Worm (Caenorhabditis elegans) whole organism, mixed stage, embryonic: ENCODE results near the gene sri-77.
"Not testable (repeated sequence)": the region's sequence is repeated elsewhere in the genome, so short reads cannot be mapped to it uniquely, and the experiment has no call there.

Experiments used
- M03D4.4 ChIP-seq: sonication (generic microtip); optimal IDR thresholded peaks from 2 replicates; lab custom pipeline; 2017; ENCODE audit warnings: mild to moderate bottlenecking, missing genetic modification characterization, missing compliant biosample characterization
- bed-3 ChIP-seq: fragments of 200-800 bp; sonication (Bioruptor generic); optimal IDR thresholded peaks from 3 replicates; lab custom pipeline; 2018; ENCODE audit warnings: mild to moderate bottlenecking, missing genetic modification characterization, moderate library complexity, missing compliant biosample characterization
- ceh-39 ChIP-seq: fragments of 150-350 bp; optimal IDR thresholded peaks from 2 replicates; lab custom pipeline; 2014; ENCODE audit warnings: missing biosample characterization, missing genetic modification characterization
- ceh-43 ChIP-seq: fragments of 200-800 bp; sonication (Bioruptor generic); optimal IDR thresholded peaks from 2 replicates; lab custom pipeline; 2018; ENCODE audit warnings: mild to moderate bottlenecking, missing genetic modification characterization, moderate library complexity, missing compliant biosample characterization
- ceh-83 ChIP-seq: fragments of 200-800 bp; sonication (Bioruptor generic); optimal IDR thresholded peaks from 2 replicates; lab custom pipeline; 2018; ENCODE audit warnings: mild to moderate bottlenecking, missing genetic modification characterization, missing compliant biosample characterization
- ces-1 ChIP-seq: fragments of 150-350 bp; optimal IDR thresholded peaks from 2 replicates; lab custom pipeline; 2014; ENCODE audit warnings: missing biosample characterization, missing genetic modification reagents, missing genetic modification characterization
- cnd-1 ChIP-seq: fragments of 200-800 bp; sonication (Bioruptor generic); optimal IDR thresholded peaks from 2 replicates; lab custom pipeline; 2018; ENCODE audit warnings: mild to moderate bottlenecking, missing genetic modification characterization, missing compliant biosample characterization
- drap-1 ChIP-seq: fragments of 200-800 bp; sonication (Bioruptor generic); optimal IDR thresholded peaks from 3 replicates; lab custom pipeline; 2018; ENCODE audit warnings: mild to moderate bottlenecking, missing genetic modification characterization, missing compliant biosample characterization
- elt-1 ChIP-seq: sonication (generic microtip); optimal IDR thresholded peaks from 2 replicates; lab custom pipeline; 2017; ENCODE audit warnings: missing genetic modification characterization, mild to moderate bottlenecking, missing compliant biosample characterization, antibody characterized with exemption, moderate library complexity, borderline replicate concordance; ENCODE audit not compliant: insufficient read depth
- ham-2 ChIP-seq: fragments of 200-800 bp; sonication (Bioruptor generic); optimal IDR thresholded peaks from 2 replicates; lab custom pipeline; 2018; ENCODE audit warnings: mild to moderate bottlenecking, missing genetic modification characterization, missing compliant biosample characterization
- lin-13 ChIP-seq: fragments of 150-350 bp; optimal IDR thresholded peaks from 2 replicates; lab custom pipeline; 2014; ENCODE audit warnings: missing biosample characterization, missing genetic modification characterization
- lin-32 ChIP-seq: fragments of 200-800 bp; sonication (Bioruptor generic); optimal IDR thresholded peaks from 2 replicates; lab custom pipeline; 2018; ENCODE audit warnings: mild to moderate bottlenecking, missing genetic modification characterization, missing compliant biosample characterization
- lsy-2 ChIP-seq: fragments of 150-350 bp; optimal IDR thresholded peaks from 2 replicates; lab custom pipeline; 2014; ENCODE audit warnings: missing biosample characterization, missing genetic modification characterization
- mep-1 ChIP-seq: fragments of 150-350 bp; optimal IDR thresholded peaks from 2 replicates; lab custom pipeline; 2017; ENCODE audit warnings: missing biosample characterization, missing genetic modification reagents, missing genetic modification characterization, inconsistent platforms
- mls-2 ChIP-seq: sonication (generic microtip); optimal IDR thresholded peaks from 2 replicates; lab custom pipeline; 2016; ENCODE audit warnings: mild to moderate bottlenecking, missing genetic modification characterization, moderate library complexity, missing compliant biosample characterization
- nhr-2 ChIP-seq: fragments of 150-350 bp; optimal IDR thresholded peaks from 2 replicates; lab custom pipeline; 2014; ENCODE audit warnings: missing biosample characterization, missing genetic modification characterization
- nhr-237 ChIP-seq: fragments of 150-350 bp; optimal IDR thresholded peaks from 2 replicates; lab custom pipeline; 2014; ENCODE audit warnings: missing biosample characterization, missing genetic modification characterization
- nhr-28 ChIP-seq: fragments of 150-350 bp; optimal IDR thresholded peaks from 2 replicates; lab custom pipeline; 2014; ENCODE audit warnings: missing biosample characterization, missing genetic modification characterization
- nhr-76 ChIP-seq: sonication (generic microtip); optimal IDR thresholded peaks from 2 replicates; lab custom pipeline; 2017; ENCODE audit warnings: missing biosample characterization, missing genetic modification characterization
- pha-4 ChIP-seq: fragments of 150-350 bp; optimal IDR thresholded peaks from 2 replicates; lab custom pipeline; 2018; ENCODE audit warnings: missing biosample characterization, missing genetic modification reagents, missing genetic modification characterization
- sem-2 ChIP-seq: fragments of 200-800 bp; sonication (Bioruptor generic); optimal IDR thresholded peaks from 2 replicates; lab custom pipeline; 2018; ENCODE audit warnings: mild to moderate bottlenecking, missing genetic modification characterization, missing compliant biosample characterization
- sptf-1 ChIP-seq: sonication (generic microtip); optimal IDR thresholded peaks from 2 replicates; lab custom pipeline; 2017; ENCODE audit warnings: mild to moderate bottlenecking, missing genetic modification characterization, moderate library complexity, missing compliant biosample characterization
- tbx-8 ChIP-seq: fragments of 200-800 bp; sonication (Bioruptor generic); optimal IDR thresholded peaks from 2 replicates; lab custom pipeline; 2018; ENCODE audit warnings: mild to moderate bottlenecking, missing genetic modification characterization, moderate library complexity, missing compliant biosample characterization
- unc-120 ChIP-seq: sonication (generic microtip); optimal IDR thresholded peaks from 2 replicates; lab custom pipeline; 2017; ENCODE audit warnings: missing genetic modification characterization, missing compliant biosample characterization; ENCODE audit not compliant: poor library complexity, severe bottlenecking
- unc-39 ChIP-seq: fragments of 150-350 bp; optimal IDR thresholded peaks from 2 replicates; lab custom pipeline; 2014; ENCODE audit warnings: missing biosample characterization, missing genetic modification characterization
- zip-8 ChIP-seq: fragments of 150-350 bp; optimal IDR thresholded peaks from 2 replicates; lab custom pipeline; 2014; ENCODE audit warnings: missing biosample characterization, missing genetic modification characterization
- ztf-11 ChIP-seq: fragments of 150-350 bp; optimal IDR thresholded peaks from 2 replicates; lab custom pipeline; 2014; ENCODE audit warnings: missing biosample characterization, missing genetic modification characterization

Gene sri-77

ce11 chrII:2640982-2641381, 35.8 kb upstream of the sri-77 start, which contains the start of gene F22E5.23:
Gene F22E5.23, plus strand, starts transcription at chrII:2641282.
- TF ChIP-seq nhr-2 (tag; lab: Kevin White, UChicago) = no peak
- TF ChIP-seq sem-2 = no peak
- no peak for TF ChIP-seq unc-120 (tag; lab: Kevin White, UChicago)
- no peak for TF ChIP-seq sptf-1 (tag; lab: Kevin White, UChicago)
- no peak for TF ChIP-seq bed-3
- TF ChIP-seq lin-13 (tag; lab: Kevin White, UChicago) = no peak
- no peak for TF ChIP-seq lsy-2
- TF ChIP-seq zip-8 (tag; lab: Kevin White, UChicago) = no peak
- no peak for TF ChIP-seq tbx-8 (GFP tag; lab: Kevin White, UChicago)

ce11 chrII:2639401-2640088, 34.3 kb upstream of the sri-77 start, which contains the start of gene F22E5.8:
Gene F22E5.8, plus strand, starts transcription at chrII:2640038.
- not testable (repeated sequence) for TF ChIP-seq M03D4.4, nhr-237, nhr-2 (tag; lab: Kevin White, UChicago)

ce11 chrII:2638062-2638461, 32.8 kb upstream of the sri-77 start, which contains the start of gene F22E5.9:
Gene F22E5.9, plus strand, starts transcription at chrII:2638388.
- TF ChIP-seq sem-2 (no peak), drap-1 (GFP tag; lab: Kevin White, UChicago) (no peak), unc-120 (tag; lab: Kevin White, UChicago) (no peak), unc-39 (tag; lab: Kevin White, UChicago) (no peak), nhr-28 (tag; lab: Kevin White, UChicago) (no peak), mls-2 (tag; lab: Kevin White, UChicago) (no peak), elt-1 (no peak), lin-32 (GFP tag; lab: Kevin White, UChicago) (no peak), ces-1 (GFP tag; lab: Kevin White, UChicago) (no peak)
- TF ChIP-seq, all 35 proteins: peak for 0

ce11 chrII:2637359-2637758, 32.1 kb upstream of the sri-77 start, which contains the start of gene F22E5.21:
Gene F22E5.21, minus strand, starts transcription at chrII:2637459.
- TF ChIP-seq nhr-76 (tag; lab: Kevin White, UChicago) (no peak), ztf-11 (no peak), ham-2 (GFP tag; lab: Kevin White, UChicago) (no peak)

- TF ChIP-seq cnd-1 (tag; lab: Kevin White, UChicago) (no peak), lin-13 (tag; lab: Kevin White, UChicago) (no peak), bed-3 (no peak), ceh-83 (GFP tag; lab: Kevin White, UChicago) (no peak), mls-2 (tag; lab: Kevin White, UChicago) (no peak)
Measured at ce11 chrII:2631169-2631568, 25.9 kb upstream of the sri-77 start, which contains the start of gene D2062.1. Gene D2062.1, plus strand, starts transcription at chrII:2631469.

- TF ChIP-seq lin-13 (tag; lab: Kevin White, UChicago) (no peak), ceh-39 (tag; lab: Kevin White, UChicago) (no peak), ces-1 (GFP tag; lab: Kevin White, UChicago) (no peak), cnd-1 (tag; lab: Kevin White, UChicago) (no peak), lsy-2 (no peak), unc-120 (tag; lab: Kevin White, UChicago) (no peak), elt-1 (no peak), nhr-2 (tag; lab: Kevin White, UChicago) (no peak), zip-8 (tag; lab: Kevin White, UChicago) (no peak), pha-4 (tag; lab: Kevin White, UChicago) (no peak), drap-1 (GFP tag; lab: Kevin White, UChicago) (no peak), sptf-1 (tag; lab: Kevin White, UChicago) (no peak), ham-2 (GFP tag; lab: Kevin White, UChicago) (no peak), ceh-43 (GFP tag; lab: Kevin White, UChicago) (no peak), M03D4.4 (tag; lab: Kevin White, UChicago) (no peak), unc-39 (tag; lab: Kevin White, UChicago) (no peak), tbx-8 (GFP tag; lab: Kevin White, UChicago) (no peak), mep-1 (tag; lab: Kevin White, UChicago) (no peak), bed-3 (no peak)
Measured at ce11 chrII:2629270-2629669, 24.1 kb upstream of the sri-77 start, which contains the start of gene sri-37. Gene sri-37, plus strand, starts transcription at chrII:2629570.
